Worm (Caenorhabditis elegans) whole organism, L4 larva: ENCODE results near the gene F18E9.1.
A peak's percentile ranks its signal among the peaks of the same experiment; 100 is the strongest.

Source experiments
- F26F4.8 ChIP-seq: fragments of 200-800 bp; sonication (Bioruptor generic); conservative IDR thresholded peaks from 2 replicates; pipeline ENCODE4 v1.3.6; 2022; ENCODE audit warnings: missing genetic modification characterization, missing compliant biosample characterization
- F44E2.7 ChIP-seq: fragments of 200-800 bp; sonication (Bioruptor generic); IDR thresholded peaks from 2 replicates; pipeline ENCODE4 v2.1.2; 2022; ENCODE audit warnings: missing genetic modification characterization, missing compliant biosample characterization
- F49E8.2 ChIP-seq: sonication (generic microtip); optimal IDR thresholded peaks from 2 replicates; lab custom pipeline; 2016; ENCODE audit warnings: missing compliant biosample characterization, mild to moderate bottlenecking, missing genetic modification characterization, borderline replicate concordance
- T20F7.1 ChIP-seq: fragments of 200-800 bp; sonication (Bioruptor generic); optimal IDR thresholded peaks from 2 replicates; lab custom pipeline; 2018; ENCODE audit warnings: mild to moderate bottlenecking, missing genetic modification characterization, missing compliant biosample characterization
- T26A8.4 ChIP-seq: fragments of 200-800 bp; sonication (Bioruptor generic); IDR thresholded peaks from 2 replicates; pipeline ENCODE4 v1.3.6; 2022; ENCODE audit warnings: missing genetic modification characterization, missing compliant biosample characterization
- Y105C5A.15 ChIP-seq: fragments of 200-800 bp; sonication (Bioruptor generic); IDR thresholded peaks from 2 replicates; pipeline ENCODE4 v1.3.6; 2022; ENCODE audit warnings: missing genetic modification characterization, missing compliant biosample characterization
- Y5F2A.4 ChIP-seq: fragments of 200-800 bp; sonication (Bioruptor generic); optimal IDR thresholded peaks from 2 replicates; lab custom pipeline; 2018; ENCODE audit warnings: mild to moderate bottlenecking, missing genetic modification characterization, missing compliant biosample characterization
- aha-1 ChIP-seq: fragments of 150-350 bp; peaks from one replicate; lab custom pipeline; 2014; ENCODE audit warnings: missing biosample characterization, missing genetic modification characterization
- aly-2 ChIP-seq: sonication (generic microtip); optimal IDR thresholded peaks from 2 replicates; lab custom pipeline; 2018; ENCODE audit warnings: missing biosample characterization, missing genetic modification characterization
- ama-1 ChIP-seq: fragments of 150-350 bp; optimal IDR thresholded peaks from 2 replicates; lab custom pipeline; 2014; ENCODE audit warnings: inconsistent platforms, mixed read lengths
- attf-4 ChIP-seq: sonication (generic microtip); optimal IDR thresholded peaks from 3 replicates; lab custom pipeline; 2017; ENCODE audit warnings: missing biosample characterization, missing genetic modification characterization
- ceh-28 ChIP-seq: fragments of 150-350 bp; optimal IDR thresholded peaks from 2 replicates; lab custom pipeline; 2014; ENCODE audit warnings: missing biosample characterization, missing genetic modification reagents, missing genetic modification characterization
- ceh-62 ChIP-seq: sonication (generic microtip); optimal IDR thresholded peaks from 2 replicates; lab custom pipeline; 2017; ENCODE audit warnings: missing biosample characterization, missing genetic modification characterization
- ceh-82 ChIP-seq: sonication (generic microtip); optimal IDR thresholded peaks from 2 replicates; lab custom pipeline; 2017; ENCODE audit warnings: missing biosample characterization, missing genetic modification characterization
- daf-12 ChIP-seq: fragments of 150-350 bp; optimal IDR thresholded peaks from 2 replicates; lab custom pipeline; 2014; ENCODE audit warnings: missing biosample characterization, missing genetic modification reagents, missing genetic modification characterization
- daf-19 ChIP-seq: fragments of 200-800 bp; sonication (Bioruptor generic); conservative IDR thresholded peaks from 2 replicates; pipeline ENCODE4 v1.3.6; 2022; ENCODE audit warnings: missing genetic modification characterization, missing compliant biosample characterization
- dmd-8 ChIP-seq: fragments of 200-800 bp; sonication (Bioruptor generic); IDR thresholded peaks from 2 replicates; pipeline ENCODE4 v1.3.6; 2022; ENCODE audit warnings: missing genetic modification characterization, missing compliant biosample characterization
- dve-1 ChIP-seq: sonication (generic microtip); optimal IDR thresholded peaks from 2 replicates; lab custom pipeline; 2017; ENCODE audit warnings: antibody characterized with exemption, mild to moderate bottlenecking, missing genetic modification characterization, missing compliant biosample characterization; ENCODE audit not compliant: insufficient read depth
- fkh-10 ChIP-seq: fragments of 150-350 bp; optimal IDR thresholded peaks from 2 replicates; lab custom pipeline; 2014; ENCODE audit warnings: missing biosample characterization, missing genetic modification reagents, missing genetic modification characterization
- fos-1 ChIP-seq: fragments of 150-350 bp; optimal IDR thresholded peaks from 2 replicates; lab custom pipeline; 2014; ENCODE audit warnings: missing biosample characterization, missing genetic modification characterization
- hlh-11 ChIP-seq: fragments of 200-800 bp; sonication (Bioruptor generic); optimal IDR thresholded peaks from 2 replicates; lab custom pipeline; 2018; ENCODE audit warnings: mild to moderate bottlenecking, missing genetic modification characterization, missing compliant biosample characterization
- hmg-1.1 ChIP-seq: fragments of 200-800 bp; sonication (Bioruptor generic); IDR thresholded peaks from 2 replicates; pipeline ENCODE4 v1.3.6; 2022; ENCODE audit warnings: missing genetic modification reagents, missing genetic modification characterization, missing compliant biosample characterization
- lin-13 ChIP-seq: fragments of 150-350 bp; optimal IDR thresholded peaks from 2 replicates; lab custom pipeline; 2014; ENCODE audit warnings: missing biosample characterization, missing genetic modification reagents, missing genetic modification characterization
- lin-15B ChIP-seq: fragments of 150-350 bp; sonication (generic microtip); optimal IDR thresholded peaks from 3 replicates; lab custom pipeline; 2014; ENCODE audit warnings: missing biosample characterization, missing genetic modification characterization
- lin-29 ChIP-seq: fragments of 200-800 bp; sonication (Bioruptor generic); IDR thresholded peaks from 2 replicates; pipeline ENCODE4 v1.3.6; 2022; ENCODE audit warnings: missing genetic modification reagents, missing genetic modification characterization, missing compliant biosample characterization
- lin-38 ChIP-seq: fragments of 200-800 bp; sonication (Bioruptor generic); IDR thresholded peaks from 2 replicates; pipeline ENCODE4 v1.3.6; 2022; ENCODE audit warnings: missing genetic modification reagents, missing genetic modification characterization, missing compliant biosample characterization
- lin-39 ChIP-seq: fragments of 150-350 bp; optimal IDR thresholded peaks from 2 replicates; lab custom pipeline; 2014; ENCODE audit warnings: missing biosample characterization, missing genetic modification reagents, missing genetic modification characterization
- lir-3 ChIP-seq: sonication (generic microtip); optimal IDR thresholded peaks from 2 replicates; lab custom pipeline; 2016; ENCODE audit warnings: mild to moderate bottlenecking, missing genetic modification characterization, missing compliant biosample characterization
- madf-5 ChIP-seq, 2 experiments: fragments of 200-800 bp; sonication (Bioruptor generic); IDR thresholded peaks; 2 replicates each; pipeline ENCODE4 v1.3.6; 2022; ENCODE audit warnings: missing compliant biosample characterization in 2 of 2, missing genetic modification characterization in 2 of 2
- mdt-29 ChIP-seq: fragments of 200-800 bp; sonication (Bioruptor generic); IDR thresholded peaks from 2 replicates; pipeline ENCODE4 v1.3.6; 2022; ENCODE audit warnings: missing genetic modification reagents, missing genetic modification characterization, missing compliant biosample characterization
- mep-1 ChIP-seq: fragments of 150-350 bp; sonication (generic microtip); optimal IDR thresholded peaks from 3 replicates; lab custom pipeline; 2014; ENCODE audit warnings: missing biosample characterization, missing genetic modification characterization
- mes-2 ChIP-seq: sonication (generic microtip); optimal IDR thresholded peaks from 2 replicates; lab custom pipeline; 2016; ENCODE audit warnings: missing genotype, mild to moderate bottlenecking, missing genetic modification characterization, missing compliant biosample characterization; ENCODE audit not compliant: poor library complexity, severe bottlenecking
- mxl-2 ChIP-seq: fragments of 200-800 bp; sonication (Bioruptor generic); conservative IDR thresholded peaks from 2 replicates; pipeline ENCODE4 v1.3.6; 2022; ENCODE audit warnings: missing genetic modification reagents, missing genetic modification characterization, missing compliant biosample characterization
- nhr-28 ChIP-seq: fragments of 150-350 bp; optimal IDR thresholded peaks from 2 replicates; lab custom pipeline; 2014; ENCODE audit warnings: missing biosample characterization, missing genetic modification characterization
- nhr-41 ChIP-seq: fragments of 200-800 bp; sonication (Bioruptor generic); IDR thresholded peaks from 2 replicates; pipeline ENCODE4 v1.3.6; 2022; ENCODE audit warnings: missing genetic modification reagents, missing genetic modification characterization, missing compliant biosample characterization
- nhr-42 ChIP-seq: fragments of 200-800 bp; sonication (Bioruptor generic); IDR thresholded peaks from 2 replicates; pipeline ENCODE4 v1.3.6; 2022; ENCODE audit warnings: missing genetic modification characterization, missing compliant biosample characterization
- nhr-48 ChIP-seq: sonication (generic microtip); optimal IDR thresholded peaks from 2 replicates; lab custom pipeline; 2016; ENCODE audit warnings: mild to moderate bottlenecking, missing genetic modification characterization, missing compliant biosample characterization
- nhr-76 ChIP-seq: fragments of 150-350 bp; optimal IDR thresholded peaks from 2 replicates; lab custom pipeline; 2014; ENCODE audit warnings: missing biosample characterization, missing genetic modification characterization
- php-3 ChIP-seq: fragments of 200-800 bp; sonication (Bioruptor generic); IDR thresholded peaks from 2 replicates; pipeline ENCODE4 v1.3.6; 2022; ENCODE audit warnings: missing genetic modification reagents, missing genetic modification characterization, missing compliant biosample characterization
- pqm-1 ChIP-seq: sonication (generic microtip); optimal IDR thresholded peaks from 2 replicates; lab custom pipeline; 2017; ENCODE audit warnings: missing biosample characterization, missing genetic modification characterization
- rbr-2 ChIP-seq: sonication (generic microtip); optimal IDR thresholded peaks from 2 replicates; lab custom pipeline; 2016; ENCODE audit warnings: missing genotype, missing genetic modification characterization, missing compliant biosample characterization
- sdz-12 ChIP-seq: fragments of 200-800 bp; sonication (Bioruptor generic); optimal IDR thresholded peaks from 2 replicates; lab custom pipeline; 2018; ENCODE audit warnings: mild to moderate bottlenecking, missing genetic modification characterization, missing compliant biosample characterization
- set-16 ChIP-seq: fragments of 200-800 bp; sonication (Bioruptor generic); IDR thresholded peaks from 2 replicates; pipeline ENCODE4 v1.3.6; 2022; ENCODE audit warnings: missing genetic modification reagents, missing genetic modification characterization, missing compliant biosample characterization
- snpc-1.2 ChIP-seq: fragments of 200-800 bp; sonication (Bioruptor generic); IDR thresholded peaks from 2 replicates; pipeline ENCODE4 v1.3.6; 2022; ENCODE audit warnings: missing genetic modification reagents, missing genetic modification characterization, missing compliant biosample characterization
- snpc-4 ChIP-seq: fragments of 150-350 bp; optimal IDR thresholded peaks from 2 replicates; lab custom pipeline; 2014; ENCODE audit warnings: missing biosample characterization, missing genetic modification characterization
- tag-97 ChIP-seq: fragments of 200-800 bp; sonication (Bioruptor generic); IDR thresholded peaks from 2 replicates; pipeline ENCODE4 v1.3.6; 2022; ENCODE audit warnings: missing genetic modification characterization, missing compliant biosample characterization
- tra-1 ChIP-seq: fragments of 200-800 bp; sonication (Bioruptor generic); IDR thresholded peaks from 2 replicates; pipeline ENCODE4 v1.3.6; 2022; ENCODE audit warnings: missing genetic modification reagents, missing genetic modification characterization, missing compliant biosample characterization
- unc-130 ChIP-seq: sonication (generic microtip); optimal IDR thresholded peaks from 2 replicates; lab custom pipeline; 2016; ENCODE audit warnings: missing genetic modification reagents, missing genetic modification characterization, missing compliant biosample characterization
- unc-39 ChIP-seq: sonication (generic microtip); optimal IDR thresholded peaks from 2 replicates; lab custom pipeline; 2017; ENCODE audit warnings: missing biosample characterization, missing genetic modification characterization
- zag-1 ChIP-seq: fragments of 150-350 bp; optimal IDR thresholded peaks from 2 replicates; lab custom pipeline; 2014; ENCODE audit warnings: missing biosample characterization, missing genetic modification characterization
- zfp-3 ChIP-seq: fragments of 200-800 bp; sonication (Bioruptor generic); conservative IDR thresholded peaks from 2 replicates; pipeline ENCODE4 v1.3.6; 2022; ENCODE audit warnings: missing genetic modification reagents, missing genetic modification characterization, missing compliant biosample characterization
- zip-2 ChIP-seq: fragments of 150-350 bp; optimal IDR thresholded peaks from 2 replicates; lab custom pipeline; 2014; ENCODE audit warnings: missing biosample characterization, missing genetic modification characterization
- ztf-11 ChIP-seq: fragments of 150-350 bp; optimal IDR thresholded peaks from 2 replicates; lab custom pipeline; 2014; ENCODE audit warnings: missing biosample characterization, missing genetic modification characterization

F18E9.1 gene

ce11 chrX:8608756-8609155 is 7.4 kb downstream of the F18E9.1 start:
- TF ChIP-seq F26F4.8 (peak; percentile 92), mes-2 (tag; lab: Kevin White, UChicago) (peak; percentile 37), mdt-29 (GFP tag; lab: Robert Waterston, UW) (no peak; the same call in 1 of the 2 replicates), snpc-1.2 (peak; percentile 87), F49E8.2 (tag; lab: Kevin White, UChicago) (no peak), madf-5 (GFP tag; IDR thresholded peaks at IDR 0.05; lab: Robert Waterston, UW) (peak; percentile 44 to 72; a peak in 1 of 4 replicates), lin-29 (GFP tag; lab: Robert Waterston, UW) (peak; percentile 60; the same call in 1 of the 2 replicates), set-16 (no peak), F44E2.7 (GFP tag; lab: Robert Waterston, UW) (no peak), nhr-42 (GFP tag; lab: Robert Waterston, UW) (0 out of 2 replicates have a peak, but pooled peaks have one; percentile 65), ztf-11 (tag; lab: Kevin White, UChicago) (no peak), tag-97 (GFP tag; lab: Robert Waterston, UW) (no peak), pqm-1 (tag; lab: Kevin White, UChicago) (peak; percentile 18), snpc-4 (tag; lab: Kevin White, UChicago) (no peak), fos-1 (tag; lab: Kevin White, UChicago) (no peak), rbr-2 (tag; lab: Kevin White, UChicago) (peak; percentile 16), aha-1 (tag; lab: Kevin White, UChicago) (peak; percentile 79), tra-1 (GFP tag; lab: Robert Waterston, UW) (peak; percentile 84), nhr-28 (tag; lab: Kevin White, UChicago) (peak; percentile 15), hlh-11 (no peak), ceh-28 (tag; lab: Kevin White, UChicago) (no peak), php-3 (GFP tag; lab: Robert Waterston, UW) (peak; percentile 71), mxl-2 (peak; percentile 57; the same call in 1 of the 2 replicates), T26A8.4 (peak; percentile 75; the same call in 1 of the 2 replicates), mep-1 (peak; percentile 40), hmg-1.1 (GFP tag; lab: Robert Waterston, UW) (peak; percentile 75), ama-1 (lab: Kevin White, UChicago) (no peak), sdz-12 (GFP tag; lab: Kevin White, UChicago) (peak; percentile 12), zfp-3 (GFP tag; lab: Robert Waterston, UW) (peak; percentile 70; the same call in 1 of the 2 replicates), nhr-48 (tag; lab: Kevin White, UChicago) (no peak), daf-12 (tag; lab: Kevin White, UChicago) (no peak), ceh-62 (tag; lab: Kevin White, UChicago) (no peak), dmd-8 (peak; percentile 74; the same call in 1 of the 2 replicates), lir-3 (peak; percentile 42), aly-2 (tag; lab: Kevin White, UChicago) (no peak), ceh-82 (no peak), Y105C5A.15 (peak; percentile 75; the same call in 1 of the 2 replicates), Y5F2A.4 (GFP tag; lab: Kevin White, UChicago) (peak; percentile 22), T20F7.1 (GFP tag; lab: Kevin White, UChicago) (no peak), lin-15B (tag; lab: Kevin White, UChicago) (no peak), unc-39 (no peak), lin-13 (GFP tag; lab: Kevin White, UChicago) (peak; percentile 10), lin-38 (no peak; the same call in none of the 2 replicates), fkh-10 (GFP tag; lab: Kevin White, UChicago) (no peak), zip-2 (tag; lab: Kevin White, UChicago) (peak; percentile 56), dve-1 (tag; lab: Kevin White, UChicago) (peak; percentile 49), unc-130 (GFP tag; lab: Kevin White, UChicago) (no peak), zag-1 (tag; lab: Kevin White, UChicago) (no peak), nhr-76 (no peak), attf-4 (no peak), lin-39 (no peak), nhr-41 (GFP tag; lab: Robert Waterston, UW) (no peak; the same call in 1 of the 2 replicates), daf-19 (GFP tag; lab: Robert Waterston, UW) (0 out of 2 replicates have a peak, but pooled peaks have one; percentile 55)
